Worm (Caenorhabditis elegans) whole organism, young adult: ENCODE results near the gene soc-1.

Experiments used
- B0035.1 ChIP-seq: sonication (generic microtip); optimal IDR thresholded peaks from 2 replicates; lab custom pipeline; 2016; ENCODE audit warnings: missing genetic modification characterization, mild to moderate bottlenecking, missing compliant biosample characterization, missing genotype, missing genetic modification reagents
- B0261.1 ChIP-seq: sonication (generic microtip); optimal IDR thresholded peaks from 2 replicates; lab custom pipeline; 2016; ENCODE audit warnings: mild to moderate bottlenecking, missing genetic modification characterization, moderate library complexity, missing compliant biosample characterization
- C17E4.6 ChIP-seq: fragments of 200-800 bp; sonication (Bioruptor generic); IDR thresholded peaks from 2 replicates; pipeline ENCODE4 v1.3.6; 2022; ENCODE audit warnings: missing genetic modification reagents, missing genetic modification characterization, missing compliant biosample characterization
- F33H1.4 ChIP-seq: fragments of 200-800 bp; sonication (Bioruptor generic); IDR thresholded peaks from 2 replicates; pipeline ENCODE4 v1.3.6; 2022; ENCODE audit warnings: missing genetic modification reagents, missing genetic modification characterization, missing compliant biosample characterization
- F49E8.2 ChIP-seq: sonication (generic microtip); optimal IDR thresholded peaks from 3 replicates; lab custom pipeline; 2017; ENCODE audit warnings: missing genetic modification characterization, mild to moderate bottlenecking, missing compliant biosample characterization, antibody characterized with exemption, moderate library complexity; ENCODE audit not compliant: insufficient read depth
- F55B11.4 ChIP-seq: sonication (generic microtip); optimal IDR thresholded peaks from 2 replicates; lab custom pipeline; 2016; ENCODE audit warnings: missing compliant biosample characterization, missing genetic modification characterization, borderline replicate concordance; ENCODE audit not compliant: insufficient read depth
- K11D2.4 ChIP-seq: fragments of 200-800 bp; sonication (Bioruptor generic); IDR thresholded peaks from 2 replicates; pipeline ENCODE4 v1.3.6; 2022; ENCODE audit warnings: missing genetic modification reagents, missing genetic modification characterization, missing compliant biosample characterization
- T07F8.4 ChIP-seq: sonication (generic microtip); optimal IDR thresholded peaks from 2 replicates; lab custom pipeline; 2016; ENCODE audit warnings: mild to moderate bottlenecking, missing genetic modification characterization, moderate library complexity, missing compliant biosample characterization
- T26A5.8 ChIP-seq: sonication (generic microtip); optimal IDR thresholded peaks from 2 replicates; lab custom pipeline; 2016; ENCODE audit warnings: missing genetic modification characterization, missing compliant biosample characterization
- ama-1 ChIP-seq, 3 experiments: fragments of 150-350 bp in 1 of 3; sonication (generic microtip) in 2 of 3; optimal IDR thresholded peaks; 2 replicates each; lab custom pipeline; 2014 to 2018; ENCODE audit warnings: missing biosample characterization in 2 of 3, missing genetic modification characterization in 2 of 3, missing genetic modification reagents in 2 of 3
- aptf-2 ChIP-seq: fragments of 200-800 bp; sonication (Bioruptor generic); conservative IDR thresholded peaks from 2 replicates; pipeline ENCODE4 v1.3.6; 2022; ENCODE audit warnings: missing genetic modification reagents, missing genetic modification characterization, missing compliant biosample characterization
- bed-1 ChIP-seq: fragments of 200-800 bp; sonication (Bioruptor generic); IDR thresholded peaks from 2 replicates; pipeline ENCODE4 v1.3.6; 2022; ENCODE audit warnings: missing genetic modification reagents, missing genetic modification characterization, missing compliant biosample characterization
- cebp-2 ChIP-seq: fragments of 200-800 bp; sonication (Bioruptor generic); IDR thresholded peaks from 2 replicates; pipeline ENCODE4 v1.3.6; 2022; ENCODE audit warnings: missing genetic modification characterization, missing compliant biosample characterization
- ceh-40 ChIP-seq: fragments of 200-800 bp; sonication (Bioruptor generic); IDR thresholded peaks from 2 replicates; pipeline ENCODE4 v1.3.6; 2022; ENCODE audit warnings: missing genetic modification characterization, missing compliant biosample characterization
- chd-7 ChIP-seq: sonication (generic microtip); optimal IDR thresholded peaks from 2 replicates; lab custom pipeline; 2016; ENCODE audit warnings: mild to moderate bottlenecking, missing genetic modification characterization, moderate library complexity, missing compliant biosample characterization
- egl-18 ChIP-seq: fragments of 200-800 bp; sonication (Bioruptor generic); IDR thresholded peaks from 2 replicates; pipeline ENCODE4 v1.3.6; 2022; ENCODE audit warnings: missing genetic modification reagents, missing genetic modification characterization, missing compliant biosample characterization
- egrh-3 ChIP-seq: fragments of 200-800 bp; sonication (Bioruptor generic); IDR thresholded peaks from 2 replicates; pipeline ENCODE4 v1.3.6; 2022; ENCODE audit warnings: missing genetic modification reagents, missing genetic modification characterization, missing compliant biosample characterization
- ekl-4 ChIP-seq: fragments of 200-800 bp; sonication (Bioruptor generic); IDR thresholded peaks from 2 replicates; pipeline ENCODE4 v1.3.6; 2022; ENCODE audit warnings: missing genetic modification reagents, missing genetic modification characterization, missing compliant biosample characterization
- ets-4 ChIP-seq: fragments of 200-800 bp; sonication (Bioruptor generic); optimal IDR thresholded peaks from 2 replicates; lab custom pipeline; 2018; ENCODE audit warnings: mild to moderate bottlenecking, missing genetic modification characterization, missing compliant biosample characterization
- fkh-3 ChIP-seq: sonication (generic microtip); optimal IDR thresholded peaks from 2 replicates; lab custom pipeline; 2016; ENCODE audit warnings: mild to moderate bottlenecking, missing genetic modification characterization, missing compliant biosample characterization
- him-1 ChIP-seq: sonication (generic microtip); optimal IDR thresholded peaks from 2 replicates; lab custom pipeline; 2016; ENCODE audit warnings: missing genotype, missing genetic modification reagents, missing genetic modification characterization, missing compliant biosample characterization
- hsf-1 ChIP-seq: fragments of 200-800 bp; sonication (Bioruptor generic); IDR thresholded peaks from 2 replicates; pipeline ENCODE4 v1.3.6; 2022; ENCODE audit warnings: missing genetic modification reagents, missing genetic modification characterization, missing compliant biosample characterization
- lag-1 ChIP-seq: fragments of 200-800 bp; sonication (Bioruptor generic); IDR thresholded peaks from 2 replicates; pipeline ENCODE4 v1.3.6; 2022; ENCODE audit warnings: missing genetic modification reagents, missing genetic modification characterization, missing compliant biosample characterization
- let-607 ChIP-seq, 2 experiments: fragments of 200-800 bp in 1 of 2; sonication (Bioruptor generic) in 1 of 2; sonication (generic microtip) in 1 of 2; optimal IDR thresholded peaks; 2 replicates each; lab custom pipeline; 2016 to 2018; ENCODE audit warnings: mild to moderate bottlenecking in 2 of 2, missing compliant biosample characterization in 2 of 2, missing genetic modification characterization in 2 of 2, moderate library complexity in 2 of 2, missing genotype in 1 of 2
- lin-35 ChIP-seq, 3 experiments: fragments of 150-350 bp in 2 of 3; sonication (generic microtip) in 1 of 3; optimal IDR thresholded peaks; 2 replicates each; lab custom pipeline; 2014 to 2018; ENCODE audit warnings: missing biosample characterization in 3 of 3, missing genetic modification characterization in 3 of 3, missing genetic modification reagents in 3 of 3
- mcd-1 ChIP-seq: fragments of 200-800 bp; sonication (Bioruptor generic); IDR thresholded peaks from 2 replicates; pipeline ENCODE4 v1.3.6; 2022; ENCODE audit warnings: missing genetic modification reagents, missing genetic modification characterization, missing compliant biosample characterization
- mes-4 ChIP-seq: sonication (generic microtip); optimal IDR thresholded peaks from 2 replicates; lab custom pipeline; 2016; ENCODE audit warnings: missing genotype, missing genetic modification characterization, missing compliant biosample characterization
- mxl-1 ChIP-seq: sonication (generic microtip); optimal IDR thresholded peaks from 2 replicates; lab custom pipeline; 2016; ENCODE audit warnings: missing genetic modification characterization, missing compliant biosample characterization
- nfya-2 ChIP-seq: fragments of 200-800 bp; sonication (Bioruptor generic); IDR thresholded peaks from 2 replicates; pipeline ENCODE4 v1.3.6; 2022; ENCODE audit warnings: missing genetic modification reagents, missing genetic modification characterization, missing compliant biosample characterization
- nfyb-1 ChIP-seq: fragments of 200-800 bp; sonication (Bioruptor generic); IDR thresholded peaks from 2 replicates; pipeline ENCODE4 v1.3.6; 2022; ENCODE audit warnings: missing genetic modification reagents, missing genetic modification characterization, missing compliant biosample characterization
- nhr-120 ChIP-seq: fragments of 200-800 bp; sonication (Bioruptor generic); IDR thresholded peaks from 2 replicates; pipeline ENCODE4 v1.3.6; 2022; ENCODE audit warnings: missing genetic modification characterization, missing compliant biosample characterization
- nhr-27 ChIP-seq: fragments of 200-800 bp; sonication (Bioruptor generic); optimal IDR thresholded peaks from 2 replicates; lab custom pipeline; 2018; ENCODE audit warnings: mild to moderate bottlenecking, missing genetic modification characterization, moderate library complexity, missing compliant biosample characterization
- nhr-80 ChIP-seq: sonication (generic microtip); optimal IDR thresholded peaks from 2 replicates; lab custom pipeline; 2016; ENCODE audit warnings: missing genetic modification characterization, missing compliant biosample characterization
- rcor-1 ChIP-seq: fragments of 200-800 bp; sonication (Bioruptor generic); IDR thresholded peaks from 2 replicates; pipeline ENCODE4 v1.3.6; 2022; ENCODE audit warnings: missing genetic modification reagents, missing genetic modification characterization, missing compliant biosample characterization
- rpc-1 ChIP-seq, 2 experiments: fragments of 150-350 bp in 1 of 2; sonication (generic microtip) in 1 of 2; optimal IDR thresholded peaks; 2 replicates each; lab custom pipeline; 2014 to 2018; ENCODE audit warnings: missing biosample characterization in 1 of 2, missing genetic modification characterization in 1 of 2, missing genetic modification reagents in 1 of 2, missing genotype in 1 of 2
- sea-2 ChIP-seq: fragments of 200-800 bp; sonication (Bioruptor generic); IDR thresholded peaks from 2 replicates; pipeline ENCODE4 v1.3.6; 2022; ENCODE audit warnings: missing genetic modification characterization, missing compliant biosample characterization
- snpc-1.1 ChIP-seq: sonication (generic microtip); optimal IDR thresholded peaks from 2 replicates; lab custom pipeline; 2017; ENCODE audit warnings: missing genetic modification characterization, mild to moderate bottlenecking, missing compliant biosample characterization, antibody characterized with exemption, moderate library complexity, missing genotype, missing genetic modification reagents; ENCODE audit not compliant: insufficient read depth
- tbx-9 ChIP-seq: sonication (generic microtip); optimal IDR thresholded peaks from 2 replicates; lab custom pipeline; 2016; ENCODE audit warnings: borderline replicate concordance, missing genetic modification characterization, inconsistent platforms, missing compliant biosample characterization
- unc-62 ChIP-seq: fragments of 150-350 bp; optimal IDR thresholded peaks from 2 replicates; lab custom pipeline; 2014; ENCODE audit warnings: missing biosample characterization, missing genetic modification reagents, missing genetic modification characterization
- zfh-2 ChIP-seq: fragments of 200-800 bp; sonication (Bioruptor generic); conservative IDR thresholded peaks from 2 replicates; pipeline ENCODE4 v1.3.6; 2022; ENCODE audit warnings: missing genetic modification reagents, missing genetic modification characterization, missing compliant biosample characterization
- ztf-22 ChIP-seq: fragments of 200-800 bp; sonication (Bioruptor generic); optimal IDR thresholded peaks from 2 replicates; lab custom pipeline; 2018; ENCODE audit warnings: mild to moderate bottlenecking, missing genetic modification characterization, moderate library complexity, missing compliant biosample characterization
- ztf-6 ChIP-seq: fragments of 200-800 bp; sonication (Bioruptor generic); IDR thresholded peaks from 2 replicates; pipeline ENCODE4 v1.3.6; 2022; ENCODE audit warnings: missing genetic modification reagents, missing genetic modification characterization, missing compliant biosample characterization

soc-1 gene

ce11 chrV:4667062-4667461, 24.3 kb downstream of the soc-1 start:
- TF ChIP-seq him-1 (tag; lab: Kevin White, UChicago), result no peak
- no peak for TF ChIP-seq ceh-40 (GFP tag; lab: Robert Waterston, UW)
- 0 out of 2 replicates have a peak, but pooled peaks have one; percentile 27 for TF ChIP-seq K11D2.4 (GFP tag; lab: Robert Waterston, UW)
- TF ChIP-seq mxl-1 (tag; lab: Kevin White, UChicago), result no peak
- peak; percentile 29; the same call in 1 of the 2 replicates for TF ChIP-seq egrh-3 (GFP tag; lab: Robert Waterston, UW)
- no peak for TF ChIP-seq T07F8.4 (tag; lab: Kevin White, UChicago)
- no peak for TF ChIP-seq let-607 (tag; optimal IDR thresholded peaks at IDR 0.05; lab: Kevin White, UChicago)
- TF ChIP-seq ztf-22, result no peak
- no peak for TF ChIP-seq nfya-2 (GFP tag; lab: Robert Waterston, UW)
- no peak for TF ChIP-seq F49E8.2 (tag; lab: Kevin White, UChicago)
- TF ChIP-seq lag-1 (GFP tag; lab: Robert Waterston, UW), result no peak
- no peak for TF ChIP-seq rcor-1 (GFP tag; lab: Robert Waterston, UW)
- TF ChIP-seq nhr-120, result no peak
- TF ChIP-seq nfyb-1 (GFP tag; lab: Robert Waterston, UW), result no peak
- no peak for TF ChIP-seq B0035.1 (tag; lab: Kevin White, UChicago)
- TF ChIP-seq lin-35 (GFP tag; optimal IDR thresholded peaks at IDR 0.05; lab: Kevin White, UChicago), result no peak

- TF ChIP-seq lin-35 (GFP tag; optimal IDR thresholded peaks at IDR 0.05; lab: Kevin White, UChicago), result no peak
- TF ChIP-seq aptf-2 (GFP tag; lab: Robert Waterston, UW), result no peak
- TF ChIP-seq rpc-1 (optimal IDR thresholded peaks at IDR 0.05; lab: Kevin White, UChicago), result no peak
- no peak for TF ChIP-seq rpc-1 (tag; optimal IDR thresholded peaks at IDR 0.05; lab: Kevin White, UChicago)
- no peak for TF ChIP-seq C17E4.6
- TF ChIP-seq nhr-27, result no peak
- TF ChIP-seq zfh-2 (GFP tag; lab: Robert Waterston, UW), result no peak
Observed at ce11 chrV:4668636-4669035, 25.9 kb downstream of the soc-1 start, which contains the start of gene srx-77. Gene srx-77 (minus strand): TSS chrV:4668736.

ce11 chrV:4672487-4672886, 29.7 kb downstream of the soc-1 start, which contains the start of gene K03B4.9:
Gene K03B4.9 (minus strand): TSS chrV:4672587.
- TF ChIP-seq tbx-9 (no peak), K11D2.4 (GFP tag; lab: Robert Waterston, UW) (no peak), mes-4 (no peak), chd-7 (no peak), fkh-3 (no peak), hsf-1 (GFP tag; lab: Robert Waterston, UW) (no peak), snpc-1.1 (tag; lab: Kevin White, UChicago) (no peak), sea-2 (no peak), F55B11.4 (tag; lab: Kevin White, UChicago) (no peak), nhr-80 (tag; lab: Kevin White, UChicago) (no peak), mcd-1 (GFP tag; lab: Robert Waterston, UW) (no peak)

DNA sequence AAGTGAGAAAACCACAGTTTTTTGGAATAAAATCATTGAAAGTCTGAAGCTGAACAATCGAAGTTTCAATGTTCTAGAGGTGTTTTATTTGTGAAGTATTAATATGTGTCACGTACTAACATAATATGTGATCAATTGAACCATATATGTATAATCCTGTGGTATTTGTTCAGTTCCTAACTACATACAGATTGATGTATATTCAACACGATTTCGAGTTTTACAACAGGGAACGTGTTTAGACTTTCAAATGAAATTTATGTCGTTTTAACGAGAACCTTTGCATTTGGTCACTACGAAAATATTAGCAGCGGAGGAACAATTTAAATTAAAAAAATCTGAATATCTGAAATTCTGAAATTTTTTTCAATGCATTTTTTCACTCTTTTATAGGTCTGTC, 31.8 kb downstream of the soc-1 start, which contains the start of gene K03B4.8:
Gene K03B4.8 (minus strand): TSS at position 101 of the 400 bp plus-strand sequence.
- no peak for TF ChIP-seq mcd-1 (GFP tag; lab: Robert Waterston, UW)
- TF ChIP-seq, all 124 proteins: peak for 0

ce11 chrV:4676092-4676491, 33.3 kb downstream of the soc-1 start, which contains the start of gene K03B4.6:
Gene K03B4.6 (minus strand): TSS chrV:4676192.
- TF ChIP-seq lag-1 (GFP tag; lab: Robert Waterston, UW), result no peak
- no peak for TF ChIP-seq ekl-4 (GFP tag; lab: Robert Waterston, UW)
- no peak for TF ChIP-seq ztf-6 (GFP tag; lab: Robert Waterston, UW)
- no peak for TF ChIP-seq bed-1
- no peak for TF ChIP-seq ets-4 (GFP tag; lab: Kevin White, UChicago)
- no peak for TF ChIP-seq B0261.1 (tag; lab: Kevin White, UChicago)
- TF ChIP-seq F33H1.4 (GFP tag; lab: Robert Waterston, UW), result no peak
- no peak for TF ChIP-seq unc-62
- TF ChIP-seq hsf-1 (GFP tag; lab: Robert Waterston, UW), result no peak
- TF ChIP-seq egl-18 (GFP tag; lab: Robert Waterston, UW), result no peak
- TF ChIP-seq cebp-2, result no peak
- no peak for TF ChIP-seq ama-1 (optimal IDR thresholded peaks at IDR 0.05; lab: Kevin White, UChicago)
- no peak for TF ChIP-seq ama-1 (GFP tag; optimal IDR thresholded peaks at IDR 0.05; lab: Kevin White, UChicago)
- TF ChIP-seq T26A5.8 (tag; lab: Kevin White, UChicago), result no peak
